Fruit fly (Drosophila melanogaster) Kc167 (cell line): ENCODE results near the gene Obp99c.

Source experiments
- Sin3A ChIP-seq: fragments of >200 bp; optimal IDR thresholded peaks from 2 replicates; lab custom pipeline; 2018; ENCODE audit warnings: missing external identifiers
- h ChIP-seq: fragments of >200 bp; optimal IDR thresholded peaks from 3 replicates; lab custom pipeline; 2018; ENCODE audit warnings: missing external identifiers
- psq ChIP-seq: fragments of >200 bp; optimal IDR thresholded peaks from 2 replicates; lab custom pipeline; 2017; ENCODE audit warnings: missing external identifiers

dm6 chr3R:29715277-29715676, 26.2 kb upstream of the Obp99c start, which contains the start of gene Dup99B:
- TF ChIP-seq h (lab: Kevin White, UChicago) (no peak), psq (lab: Kevin White, UChicago) (no peak), Sin3A (lab: Kevin White, UChicago) (no peak)
